Fruit fly (Drosophila melanogaster) whole organism, embryonic: ENCODE data around the gene eIF4E7.
A peak's percentile ranks its signal among the peaks of the same experiment; 100 is the strongest.

Experiments
- ATbp ChIP-seq: fragments of 200-800 bp; sonication (Bioruptor generic); optimal IDR thresholded peaks from 2 replicates; lab custom pipeline; 2017; ENCODE audit warnings: missing biosample characterization, mild to moderate bottlenecking, missing genetic modification characterization, missing genetic modification reagents
- CG10431 ChIP-seq: fragments of 200-800 bp; sonication (Bioruptor generic); optimal IDR thresholded peaks from 3 replicates; lab custom pipeline; 2018; ENCODE audit warnings: missing biosample characterization, mild to moderate bottlenecking, missing genetic modification characterization
- CG10959 ChIP-seq: fragments of 200-800 bp; sonication (Bioruptor generic); IDR thresholded peaks from 2 replicates; pipeline ENCODE4 v1.3.6; 2022; ENCODE audit warnings: missing biosample characterization, missing genetic modification characterization
- CG1233 ChIP-seq: fragments of 200-800 bp; sonication (Bioruptor generic); optimal IDR thresholded peaks from 4 replicates; lab custom pipeline; 2018; ENCODE audit warnings: missing biosample characterization, mild to moderate bottlenecking, missing genetic modification characterization
- CG15479 ChIP-seq: fragments of 200-800 bp; sonication (Bioruptor generic); optimal IDR thresholded peaks from 3 replicates; lab custom pipeline; 2019; ENCODE audit warnings: missing biosample characterization, mild to moderate bottlenecking, missing genetic modification characterization, moderate library complexity
- CG17328 ChIP-seq: fragments of 200-800 bp; sonication (Bioruptor generic); IDR thresholded peaks from 2 replicates; pipeline ENCODE4 v1.3.6; 2022; ENCODE audit warnings: missing biosample characterization, missing genetic modification characterization
- CG18011 ChIP-seq: fragments of 200-800 bp; sonication (Bioruptor generic); optimal IDR thresholded peaks from 2 replicates; lab custom pipeline; 2017; ENCODE audit warnings: missing biosample characterization, missing genetic modification characterization, mild to moderate bottlenecking, moderate library complexity, missing genotype
- CG2199 ChIP-seq: fragments of 200-800 bp; sonication (Bioruptor generic); IDR thresholded peaks from 3 replicates; pipeline ENCODE4 v1.3.6; 2022; ENCODE audit warnings: missing biosample characterization, missing genetic modification characterization
- CG42726 ChIP-seq: fragments of 200-800 bp; sonication (Bioruptor generic); IDR thresholded peaks from 2 replicates; pipeline ENCODE4 v1.3.6; 2022; ENCODE audit warnings: missing biosample characterization, missing genetic modification characterization; ENCODE audit not compliant: partially characterized antibody
- CG4424 ChIP-seq: fragments of 200-800 bp; sonication (Bioruptor generic); optimal IDR thresholded peaks from 3 replicates; lab custom pipeline; 2016; ENCODE audit warnings: missing biosample characterization, missing genetic modification characterization
- CG4707 ChIP-seq: fragments of 200-800 bp; sonication (Bioruptor generic); optimal IDR thresholded peaks from 2 replicates; lab custom pipeline; 2018; ENCODE audit warnings: missing biosample characterization, mild to moderate bottlenecking, missing genetic modification characterization, moderate library complexity
- CG5953 ChIP-seq: fragments of 200-800 bp; sonication (Bioruptor generic); IDR thresholded peaks from 2 replicates; pipeline ENCODE4 v1.3.6; 2022; ENCODE audit warnings: missing biosample characterization, missing genetic modification characterization
- CG6272 ChIP-seq: fragments of 200-800 bp; sonication (Bioruptor generic); IDR thresholded peaks from 2 replicates; pipeline ENCODE4 v1.3.6; 2022; ENCODE audit warnings: missing biosample characterization, missing genetic modification characterization
- CG7745 ChIP-seq: fragments of 200-800 bp; sonication (Bioruptor generic); optimal IDR thresholded peaks from 2 replicates; lab custom pipeline; 2018; ENCODE audit warnings: missing biosample characterization, mild to moderate bottlenecking, missing genetic modification characterization, moderate library complexity
- CG7839 ChIP-seq: fragments of 200-800 bp; sonication (Bioruptor generic); optimal IDR thresholded peaks from 3 replicates; lab custom pipeline; 2018; ENCODE audit warnings: missing biosample characterization, mild to moderate bottlenecking, missing genetic modification characterization, moderate library complexity
- CG8478 ChIP-seq: fragments of >200 bp; optimal IDR thresholded peaks from 2 replicates; lab custom pipeline; 2018
- CG9727 ChIP-seq: fragments of 200-800 bp; sonication (Bioruptor generic); optimal IDR thresholded peaks from 3 replicates; lab custom pipeline; 2017; ENCODE audit warnings: missing biosample characterization, mild to moderate bottlenecking, missing genetic modification characterization
- CG9876 ChIP-seq: fragments of 200-800 bp; sonication (Bioruptor generic); optimal IDR thresholded peaks from 2 replicates; lab custom pipeline; 2016; ENCODE audit warnings: missing biosample characterization, missing genetic modification characterization
- CrebB ChIP-seq: fragments of 200-800 bp; sonication (Bioruptor generic); optimal IDR thresholded peaks from 3 replicates; lab custom pipeline; 2018; ENCODE audit warnings: missing biosample characterization, mild to moderate bottlenecking, missing genetic modification characterization
- Dad ChIP-seq: fragments of 200-800 bp; sonication (Bioruptor generic); optimal IDR thresholded peaks from 3 replicates; lab custom pipeline; 2016; ENCODE audit warnings: missing biosample characterization, missing genetic modification characterization
- Ets65A ChIP-seq: fragments of 200-800 bp; sonication (Bioruptor generic); peaks from one replicate; lab custom pipeline; 2016; ENCODE audit warnings: missing biosample characterization, missing genetic modification characterization
- Ets97D ChIP-seq: fragments of 200-800 bp; sonication (Bioruptor generic); optimal IDR thresholded peaks from 3 replicates; lab custom pipeline; 2016; ENCODE audit warnings: missing biosample characterization, missing genetic modification characterization
- HLH54F ChIP-seq: fragments of 200-800 bp; sonication (Bioruptor generic); optimal IDR thresholded peaks from 3 replicates; lab custom pipeline; 2016; ENCODE audit warnings: missing biosample characterization, missing genetic modification characterization
- Neu2 ChIP-seq: fragments of 200-800 bp; sonication (Bioruptor generic); optimal IDR thresholded peaks from 3 replicates; lab custom pipeline; 2016; ENCODE audit warnings: missing biosample characterization, missing genetic modification characterization, borderline replicate concordance
- Trl ChIP-seq, 3 experiments: fragments of >200 bp in 2 of 3; fragments of 200-800 bp in 1 of 3; sonication (Bioruptor generic) in 1 of 3; optimal IDR thresholded peaks; 2 replicates in 1 of 3; 3 replicates in 2 of 3; lab custom pipeline; 2016 to 2017; ENCODE audit warnings: missing biosample characterization in 1 of 3, missing genetic modification characterization in 1 of 3
- cas ChIP-seq: fragments of 200-800 bp; sonication (Bioruptor generic); IDR thresholded peaks from 2 replicates; pipeline ENCODE4 v1.3.6; 2022; ENCODE audit warnings: missing biosample characterization, missing genetic modification characterization
- cato ChIP-seq: fragments of 200-800 bp; sonication (Bioruptor generic); optimal IDR thresholded peaks from 2 replicates; lab custom pipeline; 2016; ENCODE audit warnings: missing biosample characterization, missing genetic modification characterization, borderline replicate concordance
- cg ChIP-seq: fragments of 200-800 bp; sonication (Bioruptor generic); optimal IDR thresholded peaks from 3 replicates; lab custom pipeline; 2019; ENCODE audit warnings: missing biosample characterization, mild to moderate bottlenecking, missing genetic modification characterization, moderate library complexity
- crol ChIP-seq: fragments of 200-800 bp; sonication (Bioruptor generic); IDR thresholded peaks from 2 replicates; pipeline ENCODE4 v1.3.6; 2022; ENCODE audit warnings: missing biosample characterization, missing genetic modification characterization
- fd64A ChIP-seq: fragments of 200-800 bp; sonication (Bioruptor generic); optimal IDR thresholded peaks from 3 replicates; lab custom pipeline; 2018; ENCODE audit warnings: missing biosample characterization, mild to moderate bottlenecking, missing genetic modification characterization
- fu2 ChIP-seq: fragments of 200-800 bp; sonication (Bioruptor generic); optimal IDR thresholded peaks from 2 replicates; lab custom pipeline; 2016; ENCODE audit warnings: missing biosample characterization, missing genetic modification characterization
- grn ChIP-seq: fragments of 200-800 bp; sonication (Bioruptor generic); optimal IDR thresholded peaks from 3 replicates; lab custom pipeline; 2017; ENCODE audit warnings: missing biosample characterization, missing genetic modification characterization
- h ChIP-seq: fragments of >200 bp; optimal IDR thresholded peaks from 2 replicates; lab custom pipeline; 2017
- insv ChIP-seq, 2 experiments: fragments of 200-800 bp; sonication (Bioruptor generic); optimal IDR thresholded peaks; 3 replicates each; lab custom pipeline; 2016 to 2018; ENCODE audit warnings: missing biosample characterization in 2 of 2, missing genetic modification characterization in 2 of 2
- kay ChIP-seq: fragments of 200-800 bp; sonication (Bioruptor generic); optimal IDR thresholded peaks from 2 replicates; lab custom pipeline; 2016; ENCODE audit warnings: missing biosample characterization, missing genetic modification characterization
- pan ChIP-seq, 4 experiments: fragments of >200 bp in 3 of 4; fragments of 200-800 bp in 1 of 4; sonication (Bioruptor generic) in 1 of 4; optimal IDR thresholded peaks in 3 of 4; IDR thresholded peaks in 1 of 4; 2 replicates each; pipeline versions ENCODE4 v1.3.6 to Lab custom; 2017 to 2022; ENCODE audit warnings: missing biosample characterization in 2 of 4, missing genetic modification characterization in 2 of 4, mixed read lengths in 1 of 4
- pfk ChIP-seq: fragments of 200-800 bp; sonication (Bioruptor generic); optimal IDR thresholded peaks from 2 replicates; lab custom pipeline; 2018; ENCODE audit warnings: missing biosample characterization, mild to moderate bottlenecking, missing genetic modification characterization, moderate library complexity
- pnt ChIP-seq: fragments of 200-800 bp; sonication (Bioruptor generic); optimal IDR thresholded peaks from 3 replicates; lab custom pipeline; 2016; ENCODE audit warnings: missing biosample characterization, missing genetic modification characterization
- pum ChIP-seq: fragments of 200-800 bp; sonication (Bioruptor generic); optimal IDR thresholded peaks from 2 replicates; lab custom pipeline; 2016; ENCODE audit warnings: missing biosample characterization, missing genetic modification characterization
- rib ChIP-seq: fragments of 200-800 bp; sonication (Bioruptor generic); IDR thresholded peaks from 2 replicates; pipeline ENCODE4 v1.3.6; 2022; ENCODE audit warnings: missing biosample characterization, missing genetic modification characterization
- ro ChIP-seq: fragments of 200-800 bp; sonication (Bioruptor generic); IDR thresholded peaks from 2 replicates; pipeline ENCODE4 v1.3.6; 2022; ENCODE audit warnings: missing biosample characterization, missing genetic modification characterization
- sens ChIP-seq: fragments of 200-800 bp; sonication (Bioruptor generic); peaks from one replicate; lab custom pipeline; 2016; ENCODE audit warnings: missing biosample characterization, missing genetic modification characterization
- sima ChIP-seq: fragments of 200-800 bp; sonication (Bioruptor generic); optimal IDR thresholded peaks from 2 replicates; lab custom pipeline; 2016; ENCODE audit warnings: missing biosample characterization, missing genetic modification characterization
- sisA ChIP-seq: fragments of 200-800 bp; sonication (Bioruptor generic); IDR thresholded peaks from 2 replicates; pipeline ENCODE4 v1.3.6; 2022; ENCODE audit warnings: missing biosample characterization, missing genetic modification characterization
- tin ChIP-seq: fragments of 200-800 bp; sonication (Bioruptor generic); optimal IDR thresholded peaks from 3 replicates; lab custom pipeline; 2016; ENCODE audit warnings: missing biosample characterization, missing genetic modification characterization
- tup ChIP-seq: fragments of 200-800 bp; sonication (Bioruptor generic); optimal IDR thresholded peaks from 2 replicates; lab custom pipeline; 2016; ENCODE audit warnings: missing biosample characterization, mild to moderate bottlenecking, missing genetic modification characterization, moderate library complexity

Gene eIF4E7

dm6 chrX:1134053-1135005 lies 27.9 kb downstream of the eIF4E7 start, which contains the start of gene CG3655 (continued):
- TF ChIP-seq CG42726 (0 out of 2 replicates have a peak, but pooled peaks have one; percentile 15), CG4707 (GFP tag; lab: Kevin White, UChicago) (no peak), grn (GFP tag; lab: Kevin White, UChicago) (peak; percentile 89), rib (GFP tag; lab: Robert Waterston, UW) (0 out of 2 replicates have a peak, but pooled peaks have one; percentile 35), cato (GFP tag; lab: Kevin White, UChicago) (no peak), Trl (optimal IDR thresholded peaks at IDR 0.05; lab: Kevin White, UChicago) (peak; percentile 27 to 72), Trl (GFP tag; optimal IDR thresholded peaks at IDR 0.05; lab: Kevin White, UChicago) (no peak), crol (GFP tag; lab: Robert Waterston, UW) (0 out of 2 replicates have a peak, but pooled peaks have one; percentile 18), CrebB (tag; lab: Kevin White, UChicago) (no peak), cg (GFP tag; lab: Kevin White, UChicago) (peak; percentile 1), Ets65A (GFP tag; lab: Kevin White, UChicago) (peak; percentile 2)

dm6 chrX:1129575-1130281 lies 32.5 kb downstream of the eIF4E7 start:
- TF ChIP-seq Neu2 (GFP tag; lab: Kevin White, UChicago) (no peak), Dad (no peak), tin (GFP tag; lab: Kevin White, UChicago) (peak; percentile 53), CG15479 (GFP tag; lab: Kevin White, UChicago) (peak; percentile 3), CG5953 (GFP tag; lab: Robert Waterston, UW) (peak; percentile 45; the same call in 1 of the 2 replicates), pnt (GFP tag; lab: Kevin White, UChicago) (peak; percentile 48), insv (GFP tag; optimal IDR thresholded peaks at IDR 0.05; lab: Kevin White, UChicago) (no peak), fu2 (GFP tag; lab: Kevin White, UChicago) (no peak), CG10959 (GFP tag; lab: Robert Waterston, UW) (peak; percentile 48; the same call in 1 of the 2 replicates), fd64A (GFP tag; lab: Kevin White, UChicago) (no peak), CG9876 (GFP tag; lab: Kevin White, UChicago) (peak; percentile 5), pfk (GFP tag; lab: Kevin White, UChicago) (no peak), CG6272 (GFP tag; lab: Robert Waterston, UW) (0 out of 2 replicates have a peak, but pooled peaks have one; percentile 27), CG1233 (GFP tag; lab: Kevin White, UChicago) (peak; percentile 33), h (no peak), CG9727 (GFP tag; lab: Kevin White, UChicago) (peak; percentile 49), CG10431 (no peak), sisA (GFP tag; lab: Robert Waterston, UW) (peak; percentile 63), sens (GFP tag; lab: Kevin White, UChicago) (peak; percentile 96), pum (GFP tag; lab: Kevin White, UChicago) (peak; percentile 62), HLH54F (GFP tag; lab: Kevin White, UChicago) (peak; percentile 21), ATbp (peak; percentile 73), ro (GFP tag; lab: Robert Waterston, UW) (peak; percentile 32; the same call in 1 of the 2 replicates), sima (GFP tag; lab: Kevin White, UChicago) (no peak), CG4424 (GFP tag; lab: Kevin White, UChicago) (peak; percentile 60), CG18011 (GFP tag; lab: Kevin White, UChicago) (peak; percentile 7), kay (no peak), CG8478 (lab: Kevin White, UChicago) (no peak), pan (optimal IDR thresholded peaks at IDR 0.05; lab: Kevin White, UChicago) (no peak), pan (GFP tag; optimal IDR thresholded peaks at IDR 0.05 in 1 of 2, IDR thresholded peaks at IDR 0.05 in 1 of 2) (peak in 1 of 2 experiments; percentile 78), CG7745 (tag; lab: Kevin White, UChicago) (no peak), CG7839 (tag; lab: Kevin White, UChicago) (peak; percentile 7), tup (GFP tag; lab: Kevin White, UChicago) (no peak), Ets97D (GFP tag; lab: Kevin White, UChicago) (no peak), CG17328 (peak; percentile 81), cas (GFP tag; lab: Robert Waterston, UW) (no peak), CG2199 (GFP tag; lab: Robert Waterston, UW) (no peak)
